Worm (Caenorhabditis elegans) whole organism, mixed stage, embryonic: ENCODE data around the gene K06A4.2.

Experiments used
- M03D4.4 ChIP-seq: sonication (generic microtip); optimal IDR thresholded peaks from 2 replicates; lab custom pipeline; 2017; ENCODE audit warnings: mild to moderate bottlenecking, missing genetic modification characterization, missing compliant biosample characterization
- blmp-1 ChIP-seq: fragments of 150-350 bp; optimal IDR thresholded peaks from 2 replicates; lab custom pipeline; 2014; ENCODE audit warnings: missing biosample characterization, missing genetic modification characterization
- ceh-39 ChIP-seq: fragments of 150-350 bp; optimal IDR thresholded peaks from 2 replicates; lab custom pipeline; 2014; ENCODE audit warnings: missing biosample characterization, missing genetic modification characterization
- ceh-43 ChIP-seq: fragments of 200-800 bp; sonication (Bioruptor generic); optimal IDR thresholded peaks from 2 replicates; lab custom pipeline; 2018; ENCODE audit warnings: mild to moderate bottlenecking, missing genetic modification characterization, moderate library complexity, missing compliant biosample characterization
- ceh-83 ChIP-seq: fragments of 200-800 bp; sonication (Bioruptor generic); optimal IDR thresholded peaks from 2 replicates; lab custom pipeline; 2018; ENCODE audit warnings: mild to moderate bottlenecking, missing genetic modification characterization, missing compliant biosample characterization
- ces-1 ChIP-seq: fragments of 150-350 bp; optimal IDR thresholded peaks from 2 replicates; lab custom pipeline; 2014; ENCODE audit warnings: missing biosample characterization, missing genetic modification reagents, missing genetic modification characterization
- cnd-1 ChIP-seq: fragments of 200-800 bp; sonication (Bioruptor generic); optimal IDR thresholded peaks from 2 replicates; lab custom pipeline; 2018; ENCODE audit warnings: mild to moderate bottlenecking, missing genetic modification characterization, missing compliant biosample characterization
- drap-1 ChIP-seq: fragments of 200-800 bp; sonication (Bioruptor generic); optimal IDR thresholded peaks from 3 replicates; lab custom pipeline; 2018; ENCODE audit warnings: mild to moderate bottlenecking, missing genetic modification characterization, missing compliant biosample characterization
- elt-1 ChIP-seq: sonication (generic microtip); optimal IDR thresholded peaks from 2 replicates; lab custom pipeline; 2017; ENCODE audit warnings: missing genetic modification characterization, mild to moderate bottlenecking, missing compliant biosample characterization, antibody characterized with exemption, moderate library complexity, borderline replicate concordance; ENCODE audit not compliant: insufficient read depth
- elt-3 ChIP-seq: fragments of 150-350 bp; optimal IDR thresholded peaks from 2 replicates; lab custom pipeline; 2014; ENCODE audit warnings: missing biosample characterization, missing genetic modification characterization
- flh-1 ChIP-seq: fragments of 200-800 bp; sonication (Bioruptor generic); optimal IDR thresholded peaks from 2 replicates; lab custom pipeline; 2018; ENCODE audit warnings: mild to moderate bottlenecking, missing genetic modification characterization, moderate library complexity, missing compliant biosample characterization
- ham-2 ChIP-seq: fragments of 200-800 bp; sonication (Bioruptor generic); optimal IDR thresholded peaks from 2 replicates; lab custom pipeline; 2018; ENCODE audit warnings: mild to moderate bottlenecking, missing genetic modification characterization, missing compliant biosample characterization
- hlh-1 ChIP-seq: fragments of 150-350 bp; optimal IDR thresholded peaks from 2 replicates; lab custom pipeline; 2014; ENCODE audit warnings: missing biosample characterization, missing genetic modification reagents, missing genetic modification characterization
- lin-13 ChIP-seq: fragments of 150-350 bp; optimal IDR thresholded peaks from 2 replicates; lab custom pipeline; 2014; ENCODE audit warnings: missing biosample characterization, missing genetic modification characterization
- lin-32 ChIP-seq: fragments of 200-800 bp; sonication (Bioruptor generic); optimal IDR thresholded peaks from 2 replicates; lab custom pipeline; 2018; ENCODE audit warnings: mild to moderate bottlenecking, missing genetic modification characterization, missing compliant biosample characterization
- mab-5 ChIP-seq: fragments of 150-350 bp; optimal IDR thresholded peaks from 2 replicates; lab custom pipeline; 2014; ENCODE audit warnings: missing biosample characterization, missing genetic modification characterization
- mep-1 ChIP-seq: fragments of 150-350 bp; optimal IDR thresholded peaks from 2 replicates; lab custom pipeline; 2017; ENCODE audit warnings: missing biosample characterization, missing genetic modification reagents, missing genetic modification characterization, inconsistent platforms
- mls-2 ChIP-seq: sonication (generic microtip); optimal IDR thresholded peaks from 2 replicates; lab custom pipeline; 2016; ENCODE audit warnings: mild to moderate bottlenecking, missing genetic modification characterization, moderate library complexity, missing compliant biosample characterization
- nhr-12 ChIP-seq: fragments of 150-350 bp; optimal IDR thresholded peaks from 2 replicates; lab custom pipeline; 2014; ENCODE audit warnings: missing biosample characterization, missing genetic modification characterization
- nhr-2 ChIP-seq: fragments of 150-350 bp; optimal IDR thresholded peaks from 2 replicates; lab custom pipeline; 2014; ENCODE audit warnings: missing biosample characterization, missing genetic modification characterization
- nhr-237 ChIP-seq: fragments of 150-350 bp; optimal IDR thresholded peaks from 2 replicates; lab custom pipeline; 2014; ENCODE audit warnings: missing biosample characterization, missing genetic modification characterization
- nhr-28 ChIP-seq: fragments of 150-350 bp; optimal IDR thresholded peaks from 2 replicates; lab custom pipeline; 2014; ENCODE audit warnings: missing biosample characterization, missing genetic modification characterization
- nhr-76 ChIP-seq: sonication (generic microtip); optimal IDR thresholded peaks from 2 replicates; lab custom pipeline; 2017; ENCODE audit warnings: missing biosample characterization, missing genetic modification characterization
- sem-2 ChIP-seq: fragments of 200-800 bp; sonication (Bioruptor generic); optimal IDR thresholded peaks from 2 replicates; lab custom pipeline; 2018; ENCODE audit warnings: mild to moderate bottlenecking, missing genetic modification characterization, missing compliant biosample characterization
- snpc-4 ChIP-seq: fragments of 150-350 bp; optimal IDR thresholded peaks from 2 replicates; lab custom pipeline; 2014; ENCODE audit warnings: missing biosample characterization, missing genetic modification characterization
- sptf-1 ChIP-seq: sonication (generic microtip); optimal IDR thresholded peaks from 2 replicates; lab custom pipeline; 2017; ENCODE audit warnings: mild to moderate bottlenecking, missing genetic modification characterization, moderate library complexity, missing compliant biosample characterization
- tbx-8 ChIP-seq: fragments of 200-800 bp; sonication (Bioruptor generic); optimal IDR thresholded peaks from 2 replicates; lab custom pipeline; 2018; ENCODE audit warnings: mild to moderate bottlenecking, missing genetic modification characterization, moderate library complexity, missing compliant biosample characterization
- unc-120 ChIP-seq: sonication (generic microtip); optimal IDR thresholded peaks from 2 replicates; lab custom pipeline; 2017; ENCODE audit warnings: missing genetic modification characterization, missing compliant biosample characterization; ENCODE audit not compliant: poor library complexity, severe bottlenecking
- unc-39 ChIP-seq: fragments of 150-350 bp; optimal IDR thresholded peaks from 2 replicates; lab custom pipeline; 2014; ENCODE audit warnings: missing biosample characterization, missing genetic modification characterization
- unc-62 ChIP-seq: fragments of 150-350 bp; optimal IDR thresholded peaks from 2 replicates; lab custom pipeline; 2014; ENCODE audit warnings: missing biosample characterization, missing genetic modification reagents, missing genetic modification characterization
- zip-8 ChIP-seq: fragments of 150-350 bp; optimal IDR thresholded peaks from 2 replicates; lab custom pipeline; 2014; ENCODE audit warnings: missing biosample characterization, missing genetic modification characterization
- ztf-11 ChIP-seq: fragments of 150-350 bp; optimal IDR thresholded peaks from 2 replicates; lab custom pipeline; 2014; ENCODE audit warnings: missing biosample characterization, missing genetic modification characterization

The K06A4.2 gene

ce11 chrV:9491440-9492160 is 7.6 kb downstream of the K06A4.2 start, which contains the start of gene K06A4.7:
Gene K06A4.7, minus strand, starts transcription at chrV:9491490.
- TF ChIP-seq unc-39 (tag; lab: Kevin White, UChicago) (no peak), ceh-83 (GFP tag; lab: Kevin White, UChicago) (no peak), zip-8 (no peak), nhr-2 (tag; lab: Kevin White, UChicago) (no peak), flh-1 (GFP tag; lab: Kevin White, UChicago) (no peak), unc-120 (tag; lab: Kevin White, UChicago) (no peak), ces-1 (GFP tag; lab: Kevin White, UChicago) (no peak), nhr-28 (tag; lab: Kevin White, UChicago) (no peak), nhr-12 (tag; lab: Kevin White, UChicago) (no peak), hlh-1 (tag; lab: Kevin White, UChicago) (no peak), mep-1 (no peak), ceh-39 (tag; lab: Kevin White, UChicago) (no peak), cnd-1 (no peak), ztf-11 (tag; lab: Kevin White, UChicago) (no peak), sptf-1 (tag; lab: Kevin White, UChicago) (no peak), nhr-76 (no peak), nhr-237 (tag; lab: Kevin White, UChicago) (no peak), tbx-8 (GFP tag; lab: Kevin White, UChicago) (no peak), drap-1 (GFP tag; lab: Kevin White, UChicago) (no peak), M03D4.4 (tag; lab: Kevin White, UChicago) (no peak)

DNA sequence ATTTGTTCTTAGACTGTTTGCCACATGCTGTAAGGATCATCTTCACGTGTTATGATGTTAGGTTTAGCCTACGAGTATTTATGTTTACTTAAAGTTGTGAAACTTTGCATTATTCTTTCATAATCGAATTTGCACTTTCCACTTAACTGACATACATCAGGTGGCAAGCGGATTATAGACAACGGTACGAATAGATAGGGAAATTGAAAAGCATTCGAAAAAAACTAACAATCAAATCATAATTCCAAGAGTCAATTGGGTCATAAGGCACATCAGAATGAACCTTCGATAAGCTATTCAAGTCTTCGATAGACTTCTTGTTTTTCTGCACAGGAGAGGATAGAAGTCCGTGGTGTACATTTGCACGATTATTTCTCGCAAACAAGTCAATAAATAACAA is 8.5 kb downstream of the K06A4.2 start:
- TF ChIP-seq nhr-2 (tag; lab: Kevin White, UChicago) (no peak), nhr-28 (tag; lab: Kevin White, UChicago) (no peak), mls-2 (tag; lab: Kevin White, UChicago) (no peak), mab-5 (no peak), elt-1 (tag; lab: Kevin White, UChicago) (no peak), nhr-12 (tag; lab: Kevin White, UChicago) (no peak)

DNA sequence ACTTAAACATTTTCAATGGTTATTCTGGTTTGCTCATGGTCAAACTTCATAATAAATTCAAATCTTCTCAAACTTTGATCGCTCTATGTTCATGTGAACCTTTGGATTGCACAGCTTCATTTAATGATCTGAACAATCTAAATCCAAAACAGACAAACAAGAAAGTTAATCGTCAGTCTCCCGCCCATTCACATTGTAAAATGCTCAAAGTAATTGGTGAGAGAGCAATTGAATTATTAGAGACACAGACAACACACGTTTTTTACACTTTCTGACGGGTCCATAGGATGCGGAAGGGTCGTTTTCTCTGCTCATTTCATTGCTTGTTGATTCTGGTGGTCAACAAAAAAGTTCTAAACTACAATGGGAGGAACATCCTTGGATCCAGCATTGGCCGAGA is 12.7 kb downstream of the K06A4.2 start, which contains the start of gene gsnl-1:
gsnl-1 (plus strand) TSS at position 301 of the 400 bp plus-strand sequence.
- no peak for TF ChIP-seq zip-8
- TF ChIP-seq flh-1 (GFP tag; lab: Kevin White, UChicago), result no peak
- no peak for TF ChIP-seq ceh-39 (tag; lab: Kevin White, UChicago)
- no peak for TF ChIP-seq hlh-1 (tag; lab: Kevin White, UChicago)
- TF ChIP-seq ztf-11 (tag; lab: Kevin White, UChicago), result no peak
- TF ChIP-seq mab-5, result no peak

DNA sequence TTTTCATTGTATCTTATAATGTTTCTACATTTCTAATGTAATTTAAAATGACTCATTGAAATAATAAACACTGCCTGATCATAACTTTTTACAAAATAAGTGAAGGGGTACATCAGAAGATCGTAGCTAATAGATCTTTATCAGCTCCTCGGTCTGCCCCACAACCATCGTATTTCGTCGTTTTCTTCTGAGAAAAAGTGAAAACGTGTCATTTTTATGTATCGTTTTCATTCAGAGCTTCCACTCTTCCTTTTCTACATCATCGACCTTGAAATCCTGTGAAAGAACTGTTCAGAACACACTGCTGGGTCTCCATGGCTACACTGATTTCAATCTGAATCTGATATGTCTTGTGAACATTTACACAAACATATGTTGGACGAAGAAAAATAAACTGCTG is 15.3 kb downstream of the K06A4.2 start:
- TF ChIP-seq sem-2 (GFP tag; lab: Kevin White, UChicago), result no peak
- no peak for TF ChIP-seq nhr-76
- TF ChIP-seq ceh-83 (GFP tag; lab: Kevin White, UChicago), result no peak
- TF ChIP-seq cnd-1, result no peak
- no peak for TF ChIP-seq elt-1 (tag; lab: Kevin White, UChicago)
- TF ChIP-seq ceh-43 (GFP tag; lab: Kevin White, UChicago), result no peak
- no peak for TF ChIP-seq snpc-4 (tag; lab: Kevin White, UChicago)
- TF ChIP-seq ces-1 (GFP tag; lab: Kevin White, UChicago), result no peak
- TF ChIP-seq flh-1 (GFP tag; lab: Kevin White, UChicago), result no peak
- TF ChIP-seq tbx-8 (GFP tag; lab: Kevin White, UChicago), result no peak

DNA sequence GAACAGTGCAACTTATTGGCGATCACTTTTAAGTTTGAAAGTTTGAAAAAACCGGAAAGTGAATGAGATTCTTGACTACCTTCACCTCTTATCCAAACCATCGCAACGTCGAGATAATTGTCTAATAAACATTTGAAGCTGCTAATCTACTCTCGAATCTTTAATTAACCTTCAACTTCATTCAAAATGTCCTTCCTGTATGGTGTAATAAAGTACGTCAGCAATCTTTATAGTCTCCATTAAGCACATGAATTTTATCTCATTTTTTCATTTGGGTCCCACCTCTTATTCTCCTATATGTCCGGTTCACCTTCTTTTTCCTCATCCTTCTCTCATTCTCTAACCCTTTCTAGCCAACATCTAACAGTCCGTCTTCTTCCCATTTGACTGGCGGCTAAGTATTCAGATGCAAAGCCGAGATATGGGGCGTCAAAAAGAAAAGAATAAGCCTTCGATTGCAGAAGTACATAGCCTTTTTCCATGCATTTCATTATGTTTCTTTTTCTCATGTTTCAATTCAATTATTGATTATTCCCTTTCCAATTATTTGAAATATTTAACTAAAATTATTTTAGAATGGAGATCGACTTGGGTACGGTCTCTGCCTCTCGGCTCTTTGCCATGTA is 16.9 kb downstream of the K06A4.2 start, which contains the start of gene swt-5:
swt-5 (plus strand) TSS at position 576 of the 626 bp plus-strand sequence.
- no peak for TF ChIP-seq unc-120 (tag; lab: Kevin White, UChicago)
- no peak for TF ChIP-seq ceh-83 (GFP tag; lab: Kevin White, UChicago)
- TF ChIP-seq blmp-1, result no peak
- TF ChIP-seq sptf-1 (tag; lab: Kevin White, UChicago), result no peak
- no peak for TF ChIP-seq lin-32
- TF ChIP-seq ham-2 (GFP tag; lab: Kevin White, UChicago), result no peak
- TF ChIP-seq elt-3 (tag; lab: Kevin White, UChicago), result no peak
- no peak for TF ChIP-seq ceh-43 (GFP tag; lab: Kevin White, UChicago)
- TF ChIP-seq nhr-28 (tag; lab: Kevin White, UChicago), result no peak
- no peak for TF ChIP-seq mab-5
- TF ChIP-seq lin-13 (tag; lab: Kevin White, UChicago), result no peak
- no peak for TF ChIP-seq nhr-2 (tag; lab: Kevin White, UChicago)
- no peak for TF ChIP-seq zip-8
- no peak for TF ChIP-seq nhr-12 (tag; lab: Kevin White, UChicago)
- no peak for TF ChIP-seq nhr-76
- TF ChIP-seq mls-2 (tag; lab: Kevin White, UChicago), result no peak
- TF ChIP-seq cnd-1, result no peak
- no peak for TF ChIP-seq unc-62 (GFP tag; lab: Kevin White, UChicago)
- TF ChIP-seq ceh-39 (tag; lab: Kevin White, UChicago), result no peak
